Comparison of ENCODE assay signal across 2 worm cellular contexts in genomic region chrIV:15766239-15766843, ce11.
TF ChIP-seq lines count a peak whose summit lies in the region.

No protein-coding gene starts in this region.

TF ChIP-seq in whole organism, L4 larva, 104 proteins besides CTCF, POLR2A, EP300 and RAD21:
- TF ChIP-seq snpc-1.2 (GFP tag; IDR thresholded peaks at IDR 0.05; lab: Robert Waterston, UW) (0 out of 2 replicates have a peak, but pooled peaks have one; percentile 46), mdt-29 (GFP tag; IDR thresholded peaks at IDR 0.05; lab: Robert Waterston, UW) (0 out of 2 replicates have a peak, but pooled peaks have one; percentile 18), set-16 (GFP tag; IDR thresholded peaks at IDR 0.05; lab: Robert Waterston, UW) (peak; percentile 90)

TF ChIP-seq in whole organism, young adult, 124 proteins besides CTCF, POLR2A, EP300 and RAD21:
- TF ChIP-seq egrh-3 (GFP tag; IDR thresholded peaks at IDR 0.05; lab: Robert Waterston, UW) (peak; percentile 74; the same call in 1 of the 2 replicates), hsf-1 (GFP tag; IDR thresholded peaks at IDR 0.05; lab: Robert Waterston, UW) (peak; percentile 92)
